Worm (Caenorhabditis elegans) whole organism, L4 larva: ENCODE data around the gene dod-6.
A peak's percentile ranks its signal among the peaks of the same experiment; 100 is the strongest.

Source experiments
- D1046.2 ChIP-seq: fragments of 200-800 bp; sonication (Bioruptor generic); IDR thresholded peaks from 2 replicates; pipeline ENCODE4 v1.3.6; 2022; ENCODE audit warnings: missing genetic modification characterization, missing compliant biosample characterization
- F37D6.2 ChIP-seq: sonication (generic microtip); optimal IDR thresholded peaks from 2 replicates; lab custom pipeline; 2016; ENCODE audit warnings: mild to moderate bottlenecking, missing genetic modification characterization, missing compliant biosample characterization
- Y75B8A.6 ChIP-seq: fragments of 200-800 bp; sonication (Bioruptor generic); IDR thresholded peaks from 2 replicates; pipeline ENCODE4 v1.3.6; 2022; ENCODE audit warnings: missing genetic modification reagents, missing genetic modification characterization, missing compliant biosample characterization
- ZK337.2 ChIP-seq: fragments of 200-800 bp; sonication (Bioruptor generic); IDR thresholded peaks from 2 replicates; pipeline ENCODE4 v1.3.6; 2022; ENCODE audit warnings: missing genetic modification reagents, missing genetic modification characterization, missing compliant biosample characterization
- aha-1 ChIP-seq: fragments of 150-350 bp; peaks from one replicate; lab custom pipeline; 2014; ENCODE audit warnings: missing biosample characterization, missing genetic modification characterization
- aly-2 ChIP-seq: sonication (generic microtip); optimal IDR thresholded peaks from 2 replicates; lab custom pipeline; 2018; ENCODE audit warnings: missing biosample characterization, missing genetic modification characterization
- ama-1 ChIP-seq: fragments of 150-350 bp; optimal IDR thresholded peaks from 2 replicates; lab custom pipeline; 2014; ENCODE audit warnings: inconsistent platforms, mixed read lengths
- ceh-20 ChIP-seq: fragments of 200-800 bp; sonication (Bioruptor generic); IDR thresholded peaks from 2 replicates; pipeline ENCODE4 v1.3.6; 2022; ENCODE audit warnings: missing genetic modification reagents, missing genetic modification characterization, missing compliant biosample characterization
- ceh-62 ChIP-seq: sonication (generic microtip); optimal IDR thresholded peaks from 2 replicates; lab custom pipeline; 2017; ENCODE audit warnings: missing biosample characterization, missing genetic modification characterization
- ces-1 ChIP-seq: fragments of 150-350 bp; sonication (generic microtip); optimal IDR thresholded peaks from 4 replicates; lab custom pipeline; 2014; ENCODE audit warnings: missing biosample characterization, missing genetic modification reagents, missing genetic modification characterization
- ctbp-1 ChIP-seq: fragments of 200-800 bp; sonication (Bioruptor generic); IDR thresholded peaks from 2 replicates; pipeline ENCODE4 v1.3.6; 2022; ENCODE audit warnings: missing genetic modification reagents, missing genetic modification characterization, missing compliant biosample characterization
- daf-16 ChIP-seq, 3 experiments: sonication (generic microtip); optimal IDR thresholded peaks; 2 replicates each; lab custom pipeline; 2016 to 2017; ENCODE audit warnings: missing genetic modification characterization in 3 of 3, missing genetic modification reagents in 3 of 3, mild to moderate bottlenecking in 2 of 3, missing compliant biosample characterization in 2 of 3, missing biosample characterization in 1 of 3, moderate library complexity in 1 of 3
- dmd-6 ChIP-seq: fragments of 200-800 bp; sonication (Bioruptor generic); IDR thresholded peaks from 2 replicates; pipeline ENCODE4 v1.3.6; 2022; ENCODE audit warnings: missing genetic modification reagents, missing genetic modification characterization, missing compliant biosample characterization
- dmd-8 ChIP-seq: fragments of 200-800 bp; sonication (Bioruptor generic); IDR thresholded peaks from 2 replicates; pipeline ENCODE4 v1.3.6; 2022; ENCODE audit warnings: missing genetic modification characterization, missing compliant biosample characterization
- dmd-9 ChIP-seq: fragments of 200-800 bp; sonication (Bioruptor generic); IDR thresholded peaks from 2 replicates; pipeline ENCODE4 v1.3.6; 2022; ENCODE audit warnings: missing genetic modification reagents, missing genetic modification characterization, missing compliant biosample characterization
- dpl-1 ChIP-seq: fragments of 150-350 bp; optimal IDR thresholded peaks from 2 replicates; lab custom pipeline; 2014; ENCODE audit warnings: missing biosample characterization, missing genetic modification reagents, missing genetic modification characterization
- duxl-1 ChIP-seq: sonication (generic microtip); optimal IDR thresholded peaks from 2 replicates; lab custom pipeline; 2016; ENCODE audit warnings: mild to moderate bottlenecking, missing genetic modification characterization, moderate library complexity, missing compliant biosample characterization; ENCODE audit not compliant: poor library complexity
- egl-43 ChIP-seq: fragments of 200-800 bp; sonication (Bioruptor generic); IDR thresholded peaks from 2 replicates; pipeline ENCODE4 v1.3.6; 2022; ENCODE audit warnings: missing genetic modification reagents, missing genetic modification characterization, missing compliant biosample characterization
- hif-1 ChIP-seq, 2 experiments: sonication (generic microtip); optimal IDR thresholded peaks; 2 replicates each; lab custom pipeline; 2016 to 2017; ENCODE audit warnings: missing compliant biosample characterization in 2 of 2, missing genetic modification characterization in 2 of 2, missing genetic modification reagents in 2 of 2, missing genotype in 2 of 2, mild to moderate bottlenecking in 1 of 2
- hlh-11 ChIP-seq: fragments of 200-800 bp; sonication (Bioruptor generic); optimal IDR thresholded peaks from 2 replicates; lab custom pipeline; 2018; ENCODE audit warnings: mild to moderate bottlenecking, missing genetic modification characterization, missing compliant biosample characterization
- hlh-30 ChIP-seq: sonication (generic microtip); optimal IDR thresholded peaks from 2 replicates; lab custom pipeline; 2017; ENCODE audit warnings: antibody characterized with exemption, mild to moderate bottlenecking, missing genetic modification characterization, missing compliant biosample characterization; ENCODE audit not compliant: insufficient read depth
- hmg-1.1 ChIP-seq: fragments of 200-800 bp; sonication (Bioruptor generic); IDR thresholded peaks from 2 replicates; pipeline ENCODE4 v1.3.6; 2022; ENCODE audit warnings: missing genetic modification reagents, missing genetic modification characterization, missing compliant biosample characterization
- jun-1 ChIP-seq: fragments of 150-350 bp; optimal IDR thresholded peaks from 2 replicates; lab custom pipeline; 2014; ENCODE audit warnings: missing biosample characterization, missing genetic modification reagents, missing genetic modification characterization
- lin-13 ChIP-seq: fragments of 150-350 bp; optimal IDR thresholded peaks from 2 replicates; lab custom pipeline; 2014; ENCODE audit warnings: missing biosample characterization, missing genetic modification reagents, missing genetic modification characterization
- lin-38 ChIP-seq: fragments of 200-800 bp; sonication (Bioruptor generic); IDR thresholded peaks from 2 replicates; pipeline ENCODE4 v1.3.6; 2022; ENCODE audit warnings: missing genetic modification reagents, missing genetic modification characterization, missing compliant biosample characterization
- lsy-2 ChIP-seq, 2 experiments: fragments of 150-350 bp in 1 of 2; sonication (generic microtip) in 1 of 2; optimal IDR thresholded peaks; 2 replicates each; lab custom pipeline; 2014 to 2017; ENCODE audit warnings: missing biosample characterization in 2 of 2, missing genetic modification characterization in 2 of 2
- mdt-29 ChIP-seq: fragments of 200-800 bp; sonication (Bioruptor generic); IDR thresholded peaks from 2 replicates; pipeline ENCODE4 v1.3.6; 2022; ENCODE audit warnings: missing genetic modification reagents, missing genetic modification characterization, missing compliant biosample characterization
- mep-1 ChIP-seq: fragments of 150-350 bp; sonication (generic microtip); optimal IDR thresholded peaks from 3 replicates; lab custom pipeline; 2014; ENCODE audit warnings: missing biosample characterization, missing genetic modification characterization
- mxl-3 ChIP-seq: fragments of 200-800 bp; sonication (Bioruptor generic); optimal IDR thresholded peaks from 2 replicates; lab custom pipeline; 2018; ENCODE audit warnings: mild to moderate bottlenecking, missing genetic modification characterization, missing compliant biosample characterization
- nhr-10 ChIP-seq: fragments of 150-350 bp; optimal IDR thresholded peaks from 2 replicates; lab custom pipeline; 2014; ENCODE audit warnings: missing biosample characterization, missing genetic modification characterization
- nhr-11 ChIP-seq: fragments of 150-350 bp; optimal IDR thresholded peaks from 2 replicates; lab custom pipeline; 2014; ENCODE audit warnings: missing biosample characterization, missing genetic modification characterization
- nhr-237 ChIP-seq: sonication (generic microtip); optimal IDR thresholded peaks from 2 replicates; lab custom pipeline; 2017; ENCODE audit warnings: missing biosample characterization, missing genetic modification characterization
- nhr-48 ChIP-seq: sonication (generic microtip); optimal IDR thresholded peaks from 2 replicates; lab custom pipeline; 2016; ENCODE audit warnings: mild to moderate bottlenecking, missing genetic modification characterization, missing compliant biosample characterization
- nhr-6 ChIP-seq: fragments of 150-350 bp; optimal IDR thresholded peaks from 2 replicates; lab custom pipeline; 2014; ENCODE audit warnings: missing biosample characterization, missing genetic modification characterization
- nhr-76 ChIP-seq: fragments of 150-350 bp; optimal IDR thresholded peaks from 2 replicates; lab custom pipeline; 2014; ENCODE audit warnings: missing biosample characterization, missing genetic modification characterization
- nhr-77 ChIP-seq: fragments of 150-350 bp; optimal IDR thresholded peaks from 2 replicates; lab custom pipeline; 2014; ENCODE audit warnings: missing biosample characterization, missing genetic modification characterization
- pha-4 ChIP-seq, 2 experiments: fragments of 150-350 bp in 1 of 2; fragments of 200-800 bp in 1 of 2; sonication (Bioruptor generic) in 1 of 2; IDR thresholded peaks in 1 of 2; optimal IDR thresholded peaks in 1 of 2; 2 replicates each; pipeline versions ENCODE4 v1.3.6 to Lab custom; 2014 to 2022; ENCODE audit warnings: missing genetic modification characterization in 2 of 2, missing genetic modification reagents in 2 of 2, missing biosample characterization in 1 of 2, missing compliant biosample characterization in 1 of 2
- pqm-1 ChIP-seq: sonication (generic microtip); optimal IDR thresholded peaks from 2 replicates; lab custom pipeline; 2017; ENCODE audit warnings: missing biosample characterization, missing genetic modification characterization
- saeg-2 ChIP-seq: fragments of 200-800 bp; sonication (Bioruptor generic); IDR thresholded peaks from 2 replicates; pipeline ENCODE4 v1.3.6; 2022; ENCODE audit warnings: missing genetic modification reagents, missing genetic modification characterization, missing compliant biosample characterization
- set-16 ChIP-seq: fragments of 200-800 bp; sonication (Bioruptor generic); IDR thresholded peaks from 2 replicates; pipeline ENCODE4 v1.3.6; 2022; ENCODE audit warnings: missing genetic modification reagents, missing genetic modification characterization, missing compliant biosample characterization
- spr-1 ChIP-seq: sonication (generic microtip); optimal IDR thresholded peaks from 2 replicates; lab custom pipeline; 2016; ENCODE audit warnings: mild to moderate bottlenecking, missing genetic modification characterization, missing compliant biosample characterization
- tag-97 ChIP-seq: fragments of 200-800 bp; sonication (Bioruptor generic); IDR thresholded peaks from 2 replicates; pipeline ENCODE4 v1.3.6; 2022; ENCODE audit warnings: missing genetic modification characterization, missing compliant biosample characterization
- zfp-2 ChIP-seq: sonication (generic microtip); optimal IDR thresholded peaks from 2 replicates; lab custom pipeline; 2016; ENCODE audit warnings: mild to moderate bottlenecking, missing genetic modification characterization, missing compliant biosample characterization
- zfp-3 ChIP-seq: fragments of 200-800 bp; sonication (Bioruptor generic); conservative IDR thresholded peaks from 2 replicates; pipeline ENCODE4 v1.3.6; 2022; ENCODE audit warnings: missing genetic modification reagents, missing genetic modification characterization, missing compliant biosample characterization

Gene dod-6

ce11 chrIII:10197416-10197815 lies at the start of gene dod-6:
dod-6 (plus strand) TSS chrIII:10197716.
- TF ChIP-seq nhr-6 (no peak), dmd-8 (GFP tag; lab: Robert Waterston, UW) (no peak), nhr-77 (tag; lab: Kevin White, UChicago) (no peak), ZK337.2 (no peak), dmd-6 (GFP tag; lab: Robert Waterston, UW) (no peak), egl-43 (GFP tag; lab: Robert Waterston, UW) (no peak)

ce11 chrIII:10149910-10150309 lies 47.6 kb upstream of the dod-6 start:
- TF ChIP-seq aha-1 (tag; lab: Kevin White, UChicago) = peak; percentile 94
- TF ChIP-seq ZK337.2 = no peak

ce11 chrIII:10150710-10151109 lies 46.8 kb upstream of the dod-6 start:
- no peak for TF ChIP-seq nhr-10 (tag; lab: Kevin White, UChicago)
- TF ChIP-seq mxl-3 (GFP tag; lab: Kevin White, UChicago) = peak; percentile 31
- TF ChIP-seq ces-1 (GFP tag; lab: Kevin White, UChicago) = no peak
- TF ChIP-seq egl-43 (GFP tag; lab: Robert Waterston, UW) = no peak
- TF ChIP-seq dmd-9 (GFP tag; lab: Robert Waterston, UW) = no peak
- TF ChIP-seq pqm-1 (tag; lab: Kevin White, UChicago) = no peak
- no peak for TF ChIP-seq Y75B8A.6 (GFP tag; lab: Robert Waterston, UW)
- TF ChIP-seq nhr-48 (tag; lab: Kevin White, UChicago) = peak; percentile 75
- no peak for TF ChIP-seq ceh-62 (tag; lab: Kevin White, UChicago)
- TF ChIP-seq mdt-29 (GFP tag; lab: Robert Waterston, UW) = no peak
- no peak for TF ChIP-seq duxl-1
- no peak for TF ChIP-seq zfp-3 (GFP tag; lab: Robert Waterston, UW)
- TF ChIP-seq hlh-30 (tag; lab: Kevin White, UChicago) = peak; percentile 36
- no peak for TF ChIP-seq lin-38
- TF ChIP-seq ceh-20 (GFP tag; lab: Robert Waterston, UW) = 0 out of 2 replicates have a peak, but pooled peaks have one; percentile 26
- TF ChIP-seq nhr-76 (tag; lab: Kevin White, UChicago) = no peak
- TF ChIP-seq aha-1 (tag; lab: Kevin White, UChicago) = peak; percentile 98
- TF ChIP-seq nhr-77 (tag; lab: Kevin White, UChicago) = no peak
- peak in 1 of 2 experiments; percentile 21 for TF ChIP-seq lsy-2 (tag; optimal IDR thresholded peaks at IDR 0.05; lab: Kevin White, UChicago)
- no peak for TF ChIP-seq lin-13 (GFP tag; lab: Kevin White, UChicago)

ce11 chrIII:10151719-10152118 lies 45.8 kb upstream of the dod-6 start:
- TF ChIP-seq F37D6.2 (tag; lab: Kevin White, UChicago) (no peak), jun-1 (tag; lab: Kevin White, UChicago) (no peak), nhr-237 (tag; lab: Kevin White, UChicago) (no peak), ama-1 (lab: Kevin White, UChicago) (peak; percentile 30), hlh-30 (tag; lab: Kevin White, UChicago) (peak; percentile 22), set-16 (peak; percentile 55), zfp-2 (tag; lab: Kevin White, UChicago) (no peak), ctbp-1 (GFP tag; lab: Robert Waterston, UW) (peak; percentile 86), hif-1 (tag; optimal IDR thresholded peaks at IDR 0.05; lab: Kevin White, UChicago) (peak in 1 of 2 experiments; percentile 7), aha-1 (tag; lab: Kevin White, UChicago) (peak; percentile 11), hlh-11 (peak; percentile 32), hmg-1.1 (GFP tag; lab: Robert Waterston, UW) (peak; percentile 50; the same call in 1 of the 2 replicates), tag-97 (GFP tag; lab: Robert Waterston, UW) (no peak), nhr-48 (tag; lab: Kevin White, UChicago) (no peak), saeg-2 (GFP tag; lab: Robert Waterston, UW) (no peak), egl-43 (GFP tag; lab: Robert Waterston, UW) (peak; percentile 57; the same call in 1 of the 2 replicates), daf-16 (GFP tag; optimal IDR thresholded peaks at IDR 0.05; lab: Kevin White, UChicago) (no peak), daf-16 (tag; optimal IDR thresholded peaks at IDR 0.05; lab: Kevin White, UChicago) (no peak), mep-1 (tag; lab: Kevin White, UChicago) (peak; percentile 42), aly-2 (no peak), spr-1 (tag; lab: Kevin White, UChicago) (no peak), mxl-3 (GFP tag; lab: Kevin White, UChicago) (no peak), dpl-1 (GFP tag; lab: Kevin White, UChicago) (no peak), ZK337.2 (no peak), nhr-76 (tag; lab: Kevin White, UChicago) (no peak), lsy-2 (tag; optimal IDR thresholded peaks at IDR 0.05; lab: Kevin White, UChicago) (peak; percentile 8 to 64), nhr-77 (tag; lab: Kevin White, UChicago) (no peak), nhr-11 (no peak), pha-4 (GFP tag; IDR thresholded peaks at IDR 0.05; lab: Robert Waterston, UW) (no peak), pha-4 (tag; optimal IDR thresholded peaks at IDR 0.05; lab: Kevin White, UChicago) (no peak), D1046.2 (GFP tag; lab: Robert Waterston, UW) (no peak)
